Worm (Caenorhabditis elegans) whole organism, midembryonic: Measurements from ENCODE around the gene F54D10.7.

Experiments
- T22C8.4 ChIP-seq: fragments of 200-800 bp; sonication (Bioruptor generic); IDR thresholded peaks from 2 replicates; pipeline ENCODE4 v1.3.6; 2022; ENCODE audit warnings: missing genetic modification characterization, missing compliant biosample characterization
- cog-1 ChIP-seq: sonication (generic microtip); optimal IDR thresholded peaks from 2 replicates; lab custom pipeline; 2016; ENCODE audit warnings: missing genetic modification characterization, missing compliant biosample characterization
- flt-1 ChIP-seq: fragments of 200-800 bp; sonication (Bioruptor generic); IDR thresholded peaks from 2 replicates; pipeline ENCODE4 v1.3.6; 2022; ENCODE audit warnings: missing genetic modification characterization, missing compliant biosample characterization
- klf-2 ChIP-seq: fragments of 200-800 bp; sonication (Bioruptor generic); conservative IDR thresholded peaks from 2 replicates; pipeline ENCODE4 v1.3.6; 2022; ENCODE audit warnings: missing genetic modification reagents, missing genetic modification characterization, missing compliant biosample characterization
- med-1 ChIP-seq: sonication (generic microtip); optimal IDR thresholded peaks from 2 replicates; lab custom pipeline; 2017; ENCODE audit warnings: missing genetic modification characterization, mild to moderate bottlenecking, missing compliant biosample characterization, antibody characterized with exemption, missing genetic modification reagents; ENCODE audit not compliant: insufficient read depth
- ref-1 ChIP-seq: fragments of 200-800 bp; sonication (Bioruptor generic); conservative IDR thresholded peaks from 2 replicates; pipeline ENCODE4 v1.3.6; 2022; ENCODE audit warnings: missing genetic modification reagents, missing genetic modification characterization, missing compliant biosample characterization
- tab-1 ChIP-seq: fragments of 200-800 bp; sonication (Bioruptor generic); IDR thresholded peaks from 2 replicates; pipeline ENCODE4 v1.3.6; 2022; ENCODE audit warnings: missing genetic modification characterization, missing compliant biosample characterization
- ztf-23 ChIP-seq: fragments of 200-800 bp; sonication (Bioruptor generic); IDR thresholded peaks from 2 replicates; pipeline ENCODE4 v1.3.6; 2022; ENCODE audit warnings: missing genetic modification reagents, missing genetic modification characterization, missing compliant biosample characterization
- ztf-29 ChIP-seq: fragments of 200-800 bp; sonication (Bioruptor generic); IDR thresholded peaks from 2 replicates; pipeline ENCODE4 v1.3.6; 2022; ENCODE audit warnings: missing genetic modification reagents, missing genetic modification characterization, missing compliant biosample characterization

F54D10.7 gene

ce11 chrII:3811816-3812332 is 9.2 kb downstream of the F54D10.7 start, which contains the start of gene lido-15:
lido-15 (plus strand) TSS chrII:3812282.
- TF ChIP-seq ztf-23 (GFP tag; lab: Robert Waterston, UW) = no peak
- TF ChIP-seq ztf-29 (GFP tag; lab: Robert Waterston, UW) = no peak
- TF ChIP-seq tab-1 (GFP tag; lab: Robert Waterston, UW) = no peak
- TF ChIP-seq klf-2 (GFP tag; lab: Robert Waterston, UW) = no peak
- TF ChIP-seq med-1 (GFP tag; lab: Kevin White, UChicago) = no peak
- no peak for TF ChIP-seq T22C8.4 (GFP tag; lab: Robert Waterston, UW)
- no peak for TF ChIP-seq flt-1 (GFP tag; lab: Robert Waterston, UW)
- no peak for TF ChIP-seq ref-1 (GFP tag; lab: Robert Waterston, UW)

ce11 chrII:3810550-3810949 is 10.5 kb downstream of the F54D10.7 start:
- peak; percentile 54 for TF ChIP-seq cog-1 (tag; lab: Kevin White, UChicago)
- no peak for TF ChIP-seq ref-1 (GFP tag; lab: Robert Waterston, UW)
- no peak for TF ChIP-seq med-1 (GFP tag; lab: Kevin White, UChicago)
- no peak for TF ChIP-seq tab-1 (GFP tag; lab: Robert Waterston, UW)
- no peak for TF ChIP-seq ztf-23 (GFP tag; lab: Robert Waterston, UW)

- TF ChIP-seq flt-1 (GFP tag; lab: Robert Waterston, UW) = no peak
- no peak for TF ChIP-seq med-1 (GFP tag; lab: Kevin White, UChicago)
Measured at ce11 chrII:3808643-3809042, 12.5 kb downstream of the F54D10.7 start.

- TF ChIP-seq med-1 (GFP tag; lab: Kevin White, UChicago) (peak; percentile 65), klf-2 (GFP tag; lab: Robert Waterston, UW) (no peak), ztf-23 (GFP tag; lab: Robert Waterston, UW) (peak; percentile 50; the same call in 1 of the 2 replicates), ref-1 (GFP tag; lab: Robert Waterston, UW) (no peak), flt-1 (GFP tag; lab: Robert Waterston, UW) (0 out of 2 replicates have a peak, but pooled peaks have one; percentile 18), cog-1 (tag; lab: Kevin White, UChicago) (no peak), ztf-29 (GFP tag; lab: Robert Waterston, UW) (no peak), T22C8.4 (GFP tag; lab: Robert Waterston, UW) (no peak), tab-1 (GFP tag; lab: Robert Waterston, UW) (no peak)
Measured at ce11 chrII:3808104-3808503, 13.0 kb downstream of the F54D10.7 start, which contains the start of gene F54D10.5. F54D10.5 (minus strand) TSS chrII:3808177.

- TF ChIP-seq T22C8.4 (GFP tag; lab: Robert Waterston, UW) = no peak
- TF ChIP-seq cog-1 (tag; lab: Kevin White, UChicago) = no peak
- TF ChIP-seq tab-1 (GFP tag; lab: Robert Waterston, UW) = no peak
Measured at ce11 chrII:3806964-3807363, 14.1 kb downstream of the F54D10.7 start, which contains the start of gene F54D10.4. F54D10.4 (minus strand) TSS chrII:3807064.

ce11 chrII:3805518-3805917 is 15.6 kb downstream of the F54D10.7 start:
- no peak for TF ChIP-seq ref-1 (GFP tag; lab: Robert Waterston, UW)
- no peak for TF ChIP-seq ztf-23 (GFP tag; lab: Robert Waterston, UW)
- TF ChIP-seq klf-2 (GFP tag; lab: Robert Waterston, UW) = no peak
- TF ChIP-seq cog-1 (tag; lab: Kevin White, UChicago) = no peak
- TF ChIP-seq tab-1 (GFP tag; lab: Robert Waterston, UW) = no peak
- no peak for TF ChIP-seq T22C8.4 (GFP tag; lab: Robert Waterston, UW)
- no peak for TF ChIP-seq med-1 (GFP tag; lab: Kevin White, UChicago)
- no peak for TF ChIP-seq ztf-29 (GFP tag; lab: Robert Waterston, UW)
- TF ChIP-seq flt-1 (GFP tag; lab: Robert Waterston, UW) = no peak

- no peak for TF ChIP-seq cog-1 (tag; lab: Kevin White, UChicago)
- no peak for TF ChIP-seq ztf-23 (GFP tag; lab: Robert Waterston, UW)
- no peak for TF ChIP-seq ref-1 (GFP tag; lab: Robert Waterston, UW)
- no peak for TF ChIP-seq med-1 (GFP tag; lab: Kevin White, UChicago)
- TF ChIP-seq T22C8.4 (GFP tag; lab: Robert Waterston, UW) = no peak
- TF ChIP-seq klf-2 (GFP tag; lab: Robert Waterston, UW) = no peak
- no peak for TF ChIP-seq flt-1 (GFP tag; lab: Robert Waterston, UW)
- TF ChIP-seq ztf-29 (GFP tag; lab: Robert Waterston, UW) = no peak
- TF ChIP-seq tab-1 (GFP tag; lab: Robert Waterston, UW) = no peak
Measured at ce11 chrII:3803219-3803618, 17.9 kb downstream of the F54D10.7 start, which contains the start of gene ins-32. ins-32 (minus strand) TSS chrII:3803319.

ce11 chrII:3795323-3795722 is 25.8 kb downstream of the F54D10.7 start, which contains the start of gene Y8A9A.2:
Y8A9A.2 (plus strand) TSS chrII:3795623.
- no peak for TF ChIP-seq tab-1 (GFP tag; lab: Robert Waterston, UW)
- TF ChIP-seq klf-2 (GFP tag; lab: Robert Waterston, UW) = no peak
- no peak for TF ChIP-seq ref-1 (GFP tag; lab: Robert Waterston, UW)
- no peak for TF ChIP-seq flt-1 (GFP tag; lab: Robert Waterston, UW)
- TF ChIP-seq med-1 (GFP tag; lab: Kevin White, UChicago) = no peak
- no peak for TF ChIP-seq T22C8.4 (GFP tag; lab: Robert Waterston, UW)

- TF ChIP-seq cog-1 (tag; lab: Kevin White, UChicago) (no peak), ref-1 (GFP tag; lab: Robert Waterston, UW) (no peak), med-1 (GFP tag; lab: Kevin White, UChicago) (no peak), T22C8.4 (GFP tag; lab: Robert Waterston, UW) (no peak), ztf-29 (GFP tag; lab: Robert Waterston, UW) (no peak), flt-1 (GFP tag; lab: Robert Waterston, UW) (no peak), klf-2 (GFP tag; lab: Robert Waterston, UW) (no peak), ztf-23 (GFP tag; lab: Robert Waterston, UW) (no peak), tab-1 (GFP tag; lab: Robert Waterston, UW) (no peak)
Measured at ce11 chrII:3793336-3793735, 27.8 kb downstream of the F54D10.7 start, which contains the start of gene fbxb-99. fbxb-99 (minus strand) TSS chrII:3793436.
